Fruit fly (Drosophila melanogaster) whole organism, wandering third instar larva: ENCODE results near the gene Rdh.
A peak's percentile ranks its signal among the peaks of the same experiment; 100 is the strongest.

ENCODE experiments used
- Abd-B ChIP-seq: fragments of >200 bp; optimal IDR thresholded peaks from 2 replicates; lab custom pipeline; 2017; ENCODE audit warnings: missing biosample characterization, missing genetic modification characterization
- CrebA ChIP-seq: fragments of 200-800 bp; sonication (Bioruptor generic); optimal IDR thresholded peaks from 2 replicates; lab custom pipeline; 2016; ENCODE audit warnings: missing biosample characterization, mild to moderate bottlenecking, missing genetic modification characterization, borderline replicate concordance
- Dfd ChIP-seq: fragments of >200 bp; optimal IDR thresholded peaks from 2 replicates; lab custom pipeline; 2017; ENCODE audit warnings: missing biosample characterization, missing genetic modification characterization
- Dif ChIP-seq: fragments of 200-275, 200-300 bp; sonication (Bioruptor generic); optimal IDR thresholded peaks from 2 replicates; lab custom pipeline; 2018; ENCODE audit warnings: missing biosample characterization, missing genetic modification characterization; ENCODE audit not compliant: partially characterized antibody
- GATAd ChIP-seq: sonication (Bioruptor generic); optimal IDR thresholded peaks from 2 replicates; lab custom pipeline; 2016; ENCODE audit warnings: missing biosample characterization, missing genetic modification characterization
- HLH106 ChIP-seq: fragments of 200-800 bp; optimal IDR thresholded peaks from 3 replicates; lab custom pipeline; 2019; ENCODE audit warnings: missing biosample characterization, mild to moderate bottlenecking, missing genetic modification characterization, moderate library complexity
- Hr83 ChIP-seq: fragments of 200-300 bp; sonication (Bioruptor generic); optimal IDR thresholded peaks from 2 replicates; lab custom pipeline; 2016; ENCODE audit warnings: missing biosample characterization, mild to moderate bottlenecking, missing genetic modification characterization, moderate library complexity; ENCODE audit not compliant: poor library complexity, severe bottlenecking
- Jra ChIP-seq: sonication (Bioruptor generic); optimal IDR thresholded peaks from 2 replicates; lab custom pipeline; 2016; ENCODE audit warnings: missing biosample characterization, missing genetic modification characterization
- Mio ChIP-seq: sonication (Bioruptor generic); optimal IDR thresholded peaks from 2 replicates; lab custom pipeline; 2016; ENCODE audit warnings: missing biosample characterization, missing genetic modification characterization
- Myc ChIP-seq: fragments of >200 bp; optimal IDR thresholded peaks from 2 replicates; lab custom pipeline; 2017
- N ChIP-seq: fragments of >200 bp; optimal IDR thresholded peaks from 2 replicates; lab custom pipeline; 2018; ENCODE audit warnings: missing biosample characterization, missing external identifiers, missing genetic modification characterization
- Sp1 ChIP-seq: fragments of 200-800 bp; sonication (Bioruptor generic); optimal IDR thresholded peaks from 3 replicates; lab custom pipeline; 2019; ENCODE audit warnings: missing biosample characterization, mild to moderate bottlenecking, missing genetic modification characterization, moderate library complexity
- Vsx2 ChIP-seq: fragments of 200-300, 225-300 bp; sonication (Bioruptor generic); optimal IDR thresholded peaks from 2 replicates; lab custom pipeline; 2018; ENCODE audit warnings: missing biosample characterization, missing genetic modification characterization; ENCODE audit not compliant: partially characterized antibody
- br ChIP-seq: fragments of 200-800 bp; sonication (Bioruptor generic); optimal IDR thresholded peaks from 2 replicates; lab custom pipeline; 2016; ENCODE audit warnings: missing biosample characterization, missing genetic modification characterization
- brk ChIP-seq: fragments of 200-800 bp; sonication (Bioruptor generic); optimal IDR thresholded peaks from 2 replicates; lab custom pipeline; 2016; ENCODE audit warnings: missing biosample characterization, mild to moderate bottlenecking, missing genetic modification characterization
- dl ChIP-seq, 2 experiments: fragments of 175-275, 200-275 bp in 1 of 2; fragments of 200-275 bp in 1 of 2; sonication (Bioruptor generic); optimal IDR thresholded peaks; lab custom pipeline; 2018; ENCODE audit warnings: mild to moderate bottlenecking in 2 of 2, missing biosample characterization in 2 of 2, missing genetic modification characterization in 2 of 2, moderate library complexity in 2 of 2; ENCODE audit not compliant: partially characterized antibody in 2 of 2, insufficient read depth in 1 of 2
- ey ChIP-seq: fragments of 200-800 bp; sonication (Bioruptor generic); optimal IDR thresholded peaks from 2 replicates; lab custom pipeline; 2016; ENCODE audit warnings: missing biosample characterization, missing genetic modification characterization
- fru ChIP-seq: fragments of 200-800 bp; sonication (Bioruptor generic); optimal IDR thresholded peaks from 3 replicates; lab custom pipeline; 2016; ENCODE audit warnings: missing biosample characterization, mild to moderate bottlenecking, missing genetic modification characterization
- h ChIP-seq: fragments of 200-800 bp; sonication (Bioruptor generic); optimal IDR thresholded peaks from 3 replicates; lab custom pipeline; 2016; ENCODE audit warnings: missing biosample characterization, mild to moderate bottlenecking, missing genetic modification characterization
- lola ChIP-seq: fragments of >200 bp; optimal IDR thresholded peaks from 2 replicates; lab custom pipeline; 2017; ENCODE audit warnings: missing biosample characterization, missing genetic modification characterization
- pan ChIP-seq: fragments of >200 bp; optimal IDR thresholded peaks from 2 replicates; lab custom pipeline; 2017
- psq ChIP-seq: fragments of 200-800 bp; sonication (Bioruptor generic); optimal IDR thresholded peaks from 3 replicates; lab custom pipeline; 2017; ENCODE audit warnings: missing biosample characterization, mild to moderate bottlenecking, missing genetic modification characterization, moderate library complexity
- rgr ChIP-seq: fragments of 200-800 bp; sonication (Bioruptor generic); optimal IDR thresholded peaks from 3 replicates; lab custom pipeline; 2016; ENCODE audit warnings: missing biosample characterization, mild to moderate bottlenecking, missing genetic modification characterization
- sage ChIP-seq: fragments of 200-800 bp; sonication (Bioruptor generic); optimal IDR thresholded peaks from 2 replicates; lab custom pipeline; 2016; ENCODE audit warnings: missing biosample characterization, mild to moderate bottlenecking, missing genetic modification characterization
- sv ChIP-seq: fragments of 200-800 bp; sonication (Bioruptor generic); optimal IDR thresholded peaks from 3 replicates; lab custom pipeline; 2016; ENCODE audit warnings: missing biosample characterization, missing genetic modification characterization
- tai ChIP-seq: sonication (Bioruptor generic); optimal IDR thresholded peaks from 2 replicates; lab custom pipeline; 2016; ENCODE audit warnings: missing biosample characterization, missing genetic modification characterization
- usp ChIP-seq: fragments of >200 bp; optimal IDR thresholded peaks from 2 replicates; lab custom pipeline; 2017; ENCODE audit warnings: missing biosample characterization, missing genetic modification characterization

The Rdh gene

DNA sequence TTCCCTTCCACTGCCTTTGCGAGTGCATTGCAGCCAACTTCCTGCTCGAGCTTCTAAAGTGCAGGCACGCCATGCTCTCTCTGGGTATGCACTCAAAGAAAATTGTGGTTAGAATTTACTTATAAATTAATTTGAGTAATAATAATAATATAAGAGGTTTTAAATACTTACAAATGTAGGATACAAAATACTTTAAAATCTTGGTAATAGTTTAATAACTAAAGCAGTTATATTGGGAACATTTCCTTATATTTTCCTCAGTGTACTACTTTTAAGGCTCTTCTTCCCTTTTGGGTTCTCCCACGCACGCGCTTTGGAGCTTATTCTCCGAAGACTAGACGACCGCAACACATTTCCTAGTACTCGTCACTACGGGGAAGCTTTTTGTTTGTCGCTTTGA, 1.3 kb downstream of the Rdh start:
- TF ChIP-seq h (GFP tag; lab: Kevin White, UChicago) (peak; percentile 53), Dif (GFP tag; lab: Kevin White, UChicago) (no peak), Hr83 (GFP tag; lab: Kevin White, UChicago) (no peak), rgr (GFP tag; lab: Kevin White, UChicago) (no peak), sv (GFP tag; lab: Kevin White, UChicago) (peak; percentile 11), Mio (GFP tag; lab: Kevin White, UChicago) (no peak), N (GFP tag; lab: Kevin White, UChicago) (no peak), Jra (GFP tag; lab: Kevin White, UChicago) (no peak), pan (lab: Kevin White, UChicago) (no peak), brk (GFP tag; lab: Kevin White, UChicago) (peak; percentile 35), sage (GFP tag; lab: Kevin White, UChicago) (no peak), tai (GFP tag; lab: Kevin White, UChicago) (no peak), psq (GFP tag; lab: Kevin White, UChicago) (peak; percentile 70), HLH106 (tag; lab: Kevin White, UChicago) (peak; percentile 75), br (GFP tag; lab: Kevin White, UChicago) (no peak), usp (GFP tag; lab: Kevin White, UChicago) (no peak), ey (peak; percentile 6), Sp1 (peak; percentile 75), fru (GFP tag; lab: Kevin White, UChicago) (peak; percentile 30)

DNA sequence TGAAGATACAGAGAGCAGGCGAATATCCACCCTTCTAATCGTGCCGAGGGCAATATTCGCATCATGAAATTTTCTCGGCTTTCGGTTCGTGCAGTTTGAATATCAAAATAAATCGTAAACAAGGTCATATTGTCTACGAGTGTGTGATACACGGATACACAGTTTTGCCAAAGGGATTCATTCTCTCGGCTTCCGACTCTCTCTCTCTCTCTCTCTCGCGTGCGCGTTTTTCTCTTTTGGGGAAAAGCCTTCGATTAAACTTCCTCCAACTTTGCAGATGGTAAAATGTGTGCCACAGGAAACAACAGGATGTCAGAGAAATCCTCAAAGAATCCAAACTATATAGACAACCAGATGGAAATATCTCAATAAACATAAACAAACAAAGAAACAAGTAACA, 2.9 kb downstream of the Rdh start:
- TF ChIP-seq Abd-B (GFP tag; lab: Kevin White, UChicago): no peak

DNA sequence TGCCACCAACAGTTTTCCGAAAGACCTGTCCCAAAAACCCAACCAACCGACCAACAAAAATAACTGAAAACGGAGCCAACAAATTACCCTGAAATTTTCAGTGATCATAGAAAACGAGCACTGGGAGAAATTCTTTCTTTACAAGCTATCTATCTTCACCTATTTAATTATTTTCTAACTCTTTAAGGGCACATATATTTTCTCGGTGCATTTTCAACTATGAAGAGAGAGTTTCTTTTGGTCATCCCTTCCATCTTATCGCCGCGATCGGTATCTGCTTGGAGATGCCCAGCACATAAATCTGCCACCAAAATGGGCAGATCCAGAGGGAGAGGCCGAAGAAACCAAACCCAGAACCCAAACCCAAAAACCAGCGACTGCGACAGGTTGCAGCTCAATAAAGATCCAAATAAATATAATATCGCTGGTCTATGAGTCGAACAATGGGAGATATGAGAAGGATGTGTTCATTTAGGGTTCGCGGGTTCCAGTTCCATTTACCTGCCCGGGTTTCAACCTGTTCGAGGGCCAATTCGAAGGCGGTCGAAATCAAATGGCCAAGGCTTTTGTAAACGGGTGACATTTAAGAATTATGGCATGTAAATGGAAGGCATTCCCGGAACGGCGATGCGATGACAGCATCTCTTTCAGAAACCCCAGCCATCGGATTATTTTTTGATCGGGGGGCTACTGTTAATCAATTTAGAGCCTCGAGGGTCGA, 17.9 kb downstream of the Rdh start:
- TF ChIP-seq tai (GFP tag; lab: Kevin White, UChicago) (no peak), lola (GFP tag; lab: Kevin White, UChicago) (no peak), Vsx2 (no peak), HLH106 (tag; lab: Kevin White, UChicago) (no peak), br (GFP tag; lab: Kevin White, UChicago) (no peak), sv (GFP tag; lab: Kevin White, UChicago) (no peak), h (GFP tag; lab: Kevin White, UChicago) (no peak), Abd-B (GFP tag; lab: Kevin White, UChicago) (no peak), sage (GFP tag; lab: Kevin White, UChicago) (no peak)

DNA sequence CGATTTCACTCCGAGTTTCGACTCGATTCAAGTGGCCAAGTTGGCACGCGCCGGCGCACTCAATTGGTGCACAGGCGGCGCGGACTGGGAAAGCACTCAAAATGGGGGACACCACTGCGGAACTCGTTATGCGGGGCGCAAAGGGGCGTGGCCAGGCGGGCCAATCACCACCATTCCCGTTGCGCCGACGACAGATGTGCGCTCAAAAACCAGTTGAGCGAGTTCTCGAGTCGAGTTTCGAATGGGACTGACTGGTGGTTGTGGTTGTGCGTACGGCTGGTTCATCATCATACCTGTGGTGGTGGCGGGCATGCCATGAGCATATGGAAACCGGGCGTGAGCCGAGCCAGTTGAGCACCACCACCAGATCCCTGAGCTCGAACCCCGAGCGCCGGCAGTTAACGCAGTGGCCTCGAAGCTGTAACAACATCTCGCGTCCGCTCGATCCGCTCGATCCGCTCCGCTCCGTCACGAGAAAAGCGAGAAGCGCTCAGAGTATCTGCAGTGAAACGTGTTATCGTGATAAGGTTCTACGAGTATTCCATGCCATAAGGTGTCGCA, 20.6 kb downstream of the Rdh start, which contains the start of gene Awh:
Gene Awh (plus strand): TSS at position 392 of the 561 bp plus-strand sequence.
- TF ChIP-seq Jra (GFP tag; lab: Kevin White, UChicago) (peak; percentile 27), Dif (GFP tag; lab: Kevin White, UChicago) (peak; percentile 93), dl (GFP tag; optimal IDR thresholded peaks at IDR 0.05; lab: Kevin White, UChicago; ENCODE audit: insufficient read depth in 1 of 2, partially characterized antibody in 2 of 2) (peak in 1 of 2 experiments; percentile 54), fru (GFP tag; lab: Kevin White, UChicago) (peak; percentile 14), GATAd (GFP tag; lab: Kevin White, UChicago) (no peak), h (GFP tag; lab: Kevin White, UChicago) (peak; percentile 67), HLH106 (tag; lab: Kevin White, UChicago) (no peak), Vsx2 (peak; percentile 96), CrebA (GFP tag; lab: Kevin White, UChicago) (peak; percentile 67)
- TF ChIP-seq, all 38 proteins: peak for 7

DNA sequence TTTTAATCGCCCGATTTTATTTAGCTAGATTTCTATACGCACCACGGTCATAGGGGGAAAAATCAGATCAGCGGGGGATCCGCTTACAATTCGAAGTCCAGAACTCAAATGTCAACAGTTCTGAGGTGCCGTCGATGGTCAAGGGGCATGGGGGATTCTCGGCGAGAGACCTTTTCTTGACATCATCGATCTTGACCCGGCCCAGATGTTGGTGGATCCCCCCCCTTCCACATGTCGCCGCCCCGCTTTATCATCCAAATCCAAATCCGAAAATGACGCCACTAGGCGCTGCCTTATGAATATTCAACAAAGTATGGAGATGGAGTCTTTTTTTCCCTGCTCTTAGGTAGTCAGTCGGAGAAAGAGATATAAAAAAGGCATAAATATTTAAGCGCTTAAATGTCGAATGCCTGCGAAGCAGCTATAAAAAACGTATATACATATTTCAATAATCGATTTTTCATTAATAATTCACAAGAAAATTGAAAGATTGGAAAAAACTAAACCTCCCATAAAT, 22.6 kb downstream of the Rdh start:
- TF ChIP-seq Hr83 (GFP tag; lab: Kevin White, UChicago): no peak
- TF ChIP-seq Myc (lab: Kevin White, UChicago): no peak
- no peak for TF ChIP-seq Dfd (GFP tag; lab: Kevin White, UChicago)
- TF ChIP-seq, all 38 proteins: peak for 0
